Fruit fly (Drosophila melanogaster) whole organism, embryonic: ENCODE data around the gene CG4020.

Experiments used
- Awh ChIP-seq: fragments of 200-800 bp; sonication (Bioruptor generic); IDR thresholded peaks from 2 replicates; pipeline ENCODE4, ENCODE4 v1.3.6; 2022; ENCODE audit warnings: missing biosample characterization, missing genetic modification characterization
- BEAF-32 ChIP-seq: fragments of 200-800 bp; sonication (Bioruptor generic); optimal IDR thresholded peaks from 3 replicates; lab custom pipeline; 2017; ENCODE audit warnings: missing biosample characterization, missing genetic modification characterization, mild to moderate bottlenecking, moderate library complexity, missing genetic modification reagents
- Bteb2 ChIP-seq: fragments of 200-800 bp; sonication (Bioruptor generic); optimal IDR thresholded peaks from 2 replicates; lab custom pipeline; 2016; ENCODE audit warnings: missing biosample characterization, missing genetic modification characterization
- CG10654 ChIP-seq: fragments of 200-800 bp; sonication (Bioruptor generic); optimal IDR thresholded peaks from 2 replicates; lab custom pipeline; 2016; ENCODE audit warnings: missing biosample characterization, missing genetic modification characterization
- CG11247 ChIP-seq: fragments of 200-800 bp; sonication (Bioruptor generic); IDR thresholded peaks from 2 replicates; pipeline ENCODE4 v1.3.6; 2022; ENCODE audit warnings: missing biosample characterization, missing genetic modification characterization
- CG12391 ChIP-seq: fragments of 200-800 bp; sonication (Bioruptor generic); optimal IDR thresholded peaks from 3 replicates; lab custom pipeline; 2018; ENCODE audit warnings: missing biosample characterization, mild to moderate bottlenecking, missing genetic modification characterization, moderate library complexity
- CG13123 ChIP-seq: fragments of 200-800 bp; sonication (Bioruptor generic); optimal IDR thresholded peaks from 2 replicates; lab custom pipeline; 2016; ENCODE audit warnings: missing biosample characterization, missing genetic modification characterization
- CG13287 ChIP-seq: fragments of 200-800 bp; sonication (Bioruptor generic); IDR thresholded peaks from 2 replicates; pipeline ENCODE4 v1.3.6; 2022; ENCODE audit warnings: missing biosample characterization, missing genetic modification characterization; ENCODE audit not compliant: partially characterized antibody
- CG13894 ChIP-seq: fragments of 200-800 bp; sonication (Bioruptor generic); optimal IDR thresholded peaks from 3 replicates; lab custom pipeline; 2018; ENCODE audit warnings: missing biosample characterization, mild to moderate bottlenecking, missing genetic modification characterization, moderate library complexity
- CG14014 ChIP-seq: fragments of 200-800 bp; sonication (Bioruptor generic); IDR thresholded peaks from 2 replicates; pipeline ENCODE4 v1.3.6; 2022; ENCODE audit warnings: missing biosample characterization, missing genetic modification characterization
- CG17568 ChIP-seq: fragments of 200-800 bp; sonication (Bioruptor generic); optimal IDR thresholded peaks from 2 replicates; lab custom pipeline; 2018; ENCODE audit warnings: missing biosample characterization, mild to moderate bottlenecking, missing genetic modification characterization, moderate library complexity
- CG17912 ChIP-seq: fragments of 200-800 bp; sonication (Bioruptor generic); optimal IDR thresholded peaks from 2 replicates; lab custom pipeline; 2018; ENCODE audit warnings: missing biosample characterization, mild to moderate bottlenecking, missing genetic modification characterization
- CG18619 ChIP-seq: fragments of 200-800 bp; sonication (Bioruptor generic); optimal IDR thresholded peaks from 3 replicates; lab custom pipeline; 2017; ENCODE audit warnings: missing biosample characterization, mild to moderate bottlenecking, missing genetic modification characterization
- CG2116 ChIP-seq: fragments of 200-800 bp; sonication (Bioruptor generic); optimal IDR thresholded peaks from 3 replicates; lab custom pipeline; 2018; ENCODE audit warnings: missing biosample characterization, mild to moderate bottlenecking, missing genetic modification characterization
- CG42726 ChIP-seq: fragments of 200-800 bp; sonication (Bioruptor generic); IDR thresholded peaks from 2 replicates; pipeline ENCODE4 v1.3.6; 2022; ENCODE audit warnings: missing biosample characterization, missing genetic modification characterization; ENCODE audit not compliant: partially characterized antibody
- CG4282 ChIP-seq: fragments of 200-800 bp; sonication (Bioruptor generic); optimal IDR thresholded peaks from 2 replicates; lab custom pipeline; 2016; ENCODE audit warnings: missing biosample characterization, missing genetic modification characterization
- CG4360 ChIP-seq: fragments of 200-800 bp; sonication (Bioruptor generic); IDR thresholded peaks from 2 replicates; pipeline ENCODE4 v1.3.6; 2022; ENCODE audit warnings: missing biosample characterization, missing genetic modification characterization
- CG4424 ChIP-seq: fragments of 200-800 bp; sonication (Bioruptor generic); optimal IDR thresholded peaks from 3 replicates; lab custom pipeline; 2016; ENCODE audit warnings: missing biosample characterization, missing genetic modification characterization
- CG6654 ChIP-seq: fragments of 200-800 bp; sonication (Bioruptor generic); optimal IDR thresholded peaks from 2 replicates; lab custom pipeline; 2017; ENCODE audit warnings: missing biosample characterization, mild to moderate bottlenecking, missing genetic modification characterization
- CG7963 ChIP-seq: fragments of 200-800 bp; sonication (Bioruptor generic); IDR thresholded peaks from 3 replicates; pipeline ENCODE4 v1.3.6; 2022; ENCODE audit warnings: missing biosample characterization, missing genetic modification characterization; ENCODE audit not compliant: partially characterized antibody
- CG9797 ChIP-seq: fragments of 200-800 bp; sonication (Bioruptor generic); optimal IDR thresholded peaks from 3 replicates; lab custom pipeline; 2018; ENCODE audit warnings: missing biosample characterization, mild to moderate bottlenecking, missing genetic modification characterization
- CG9817 ChIP-seq: fragments of 200-800 bp; sonication (Bioruptor generic); optimal IDR thresholded peaks from 2 replicates; lab custom pipeline; 2018; ENCODE audit warnings: missing biosample characterization, mild to moderate bottlenecking, missing genetic modification characterization, moderate library complexity
- D19A ChIP-seq: fragments of 200-800 bp; optimal IDR thresholded peaks from 3 replicates; lab custom pipeline; 2019; ENCODE audit warnings: missing biosample characterization, mild to moderate bottlenecking, missing genetic modification characterization, moderate library complexity
- Dip3 ChIP-seq: fragments of 200-800 bp; sonication (Bioruptor generic); optimal IDR thresholded peaks from 3 replicates; lab custom pipeline; 2016; ENCODE audit warnings: missing biosample characterization, missing genetic modification characterization
- Doc2 ChIP-seq: fragments of 200-800 bp; sonication (Bioruptor generic); IDR thresholded peaks from 2 replicates; pipeline ENCODE4 v1.3.6; 2022; ENCODE audit warnings: missing biosample characterization, missing genetic modification characterization
- Dp ChIP-seq: fragments of 200-800 bp; sonication (Bioruptor generic); optimal IDR thresholded peaks from 2 replicates; lab custom pipeline; 2018; ENCODE audit warnings: missing biosample characterization, mild to moderate bottlenecking, missing genetic modification characterization, moderate library complexity
- E2f1 ChIP-seq: fragments of 200-800 bp; sonication (Bioruptor generic); IDR thresholded peaks from 2 replicates; pipeline ENCODE4 v1.3.6; 2022; ENCODE audit warnings: missing biosample characterization, missing genetic modification characterization
- Eip74EF ChIP-seq, 2 experiments: fragments of 200-800 bp in 1 of 2; fragments of >200 bp in 1 of 2; sonication (Bioruptor generic) in 1 of 2; optimal IDR thresholded peaks; 2 replicates each; lab custom pipeline; 2017 to 2019; ENCODE audit warnings: missing biosample characterization in 2 of 2, missing genetic modification characterization in 2 of 2, mild to moderate bottlenecking in 1 of 2, moderate library complexity in 1 of 2
- H2.0 ChIP-seq: fragments of 200-800 bp; sonication (Bioruptor generic); IDR thresholded peaks from 2 replicates; pipeline ENCODE4 v1.3.6; 2022; ENCODE audit warnings: missing biosample characterization, missing genetic modification characterization
- Hr51 ChIP-seq, 2 experiments: fragments of 200-800 bp; sonication (Bioruptor generic); optimal IDR thresholded peaks; 2 replicates in 1 of 2; 3 replicates in 1 of 2; lab custom pipeline; 2016 to 2018; ENCODE audit warnings: missing biosample characterization in 2 of 2, missing genetic modification characterization in 2 of 2, mild to moderate bottlenecking in 1 of 2, moderate library complexity in 1 of 2
- Mes4 ChIP-seq: fragments of 200-800 bp; sonication (Bioruptor generic); optimal IDR thresholded peaks from 2 replicates; lab custom pipeline; 2016; ENCODE audit warnings: missing biosample characterization, missing genetic modification characterization
- Sin3A ChIP-seq: fragments of >200 bp; optimal IDR thresholded peaks from 2 replicates; lab custom pipeline; 2018
- Taf1 ChIP-seq: fragments of 200-800 bp; sonication (Bioruptor generic); IDR thresholded peaks from 2 replicates; pipeline ENCODE4 v1.3.6; 2022; ENCODE audit warnings: missing biosample characterization, missing genetic modification characterization
- bowl ChIP-seq: fragments of 200-800 bp; sonication (Bioruptor generic); IDR thresholded peaks from 2 replicates; pipeline ENCODE4 v1.3.6; 2022; ENCODE audit warnings: missing biosample characterization, missing genetic modification characterization
- caup ChIP-seq: fragments of 200-800 bp; sonication (Bioruptor generic); optimal IDR thresholded peaks from 3 replicates; lab custom pipeline; 2017; ENCODE audit warnings: missing biosample characterization, mild to moderate bottlenecking, missing genetic modification characterization, moderate library complexity; ENCODE audit not compliant: severe bottlenecking
- ems ChIP-seq: fragments of 200-800 bp; sonication (Bioruptor generic); optimal IDR thresholded peaks from 3 replicates; lab custom pipeline; 2016; ENCODE audit warnings: missing biosample characterization, missing genetic modification characterization
- fu2 ChIP-seq: fragments of 200-800 bp; sonication (Bioruptor generic); optimal IDR thresholded peaks from 2 replicates; lab custom pipeline; 2016; ENCODE audit warnings: missing biosample characterization, missing genetic modification characterization
- grn ChIP-seq: fragments of 200-800 bp; sonication (Bioruptor generic); optimal IDR thresholded peaks from 3 replicates; lab custom pipeline; 2017; ENCODE audit warnings: missing biosample characterization, missing genetic modification characterization
- gro ChIP-seq: fragments of 200-800 bp; sonication (Bioruptor generic); optimal IDR thresholded peaks from 2 replicates; lab custom pipeline; 2016; ENCODE audit warnings: missing biosample characterization, missing genetic modification characterization
- klu ChIP-seq: fragments of 200-800 bp; sonication (Bioruptor generic); IDR thresholded peaks from 2 replicates; pipeline ENCODE4 v1.3.6; 2022; ENCODE audit warnings: missing biosample characterization, missing genetic modification characterization
- lbe ChIP-seq: fragments of 200-800 bp; sonication (Bioruptor generic); optimal IDR thresholded peaks from 2 replicates; lab custom pipeline; 2016; ENCODE audit warnings: missing biosample characterization, mild to moderate bottlenecking, missing genetic modification characterization
- lilli ChIP-seq: fragments of 200-800 bp; sonication (Bioruptor generic); optimal IDR thresholded peaks from 3 replicates; lab custom pipeline; 2016; ENCODE audit warnings: missing biosample characterization, missing genetic modification characterization
- luna ChIP-seq: fragments of 200-800 bp; sonication (Bioruptor generic); optimal IDR thresholded peaks from 2 replicates; lab custom pipeline; 2016; ENCODE audit warnings: missing biosample characterization, missing genetic modification characterization
- nerfin-1 ChIP-seq: fragments of 200-800 bp; sonication (Bioruptor generic); optimal IDR thresholded peaks from 3 replicates; lab custom pipeline; 2019; ENCODE audit warnings: missing biosample characterization, mild to moderate bottlenecking, missing genetic modification characterization, moderate library complexity
- pum ChIP-seq: fragments of 200-800 bp; sonication (Bioruptor generic); optimal IDR thresholded peaks from 2 replicates; lab custom pipeline; 2016; ENCODE audit warnings: missing biosample characterization, missing genetic modification characterization
- pzg ChIP-seq: fragments of 200-800 bp; sonication (Bioruptor generic); optimal IDR thresholded peaks from 3 replicates; lab custom pipeline; 2018; ENCODE audit warnings: missing biosample characterization, mild to moderate bottlenecking, missing genetic modification characterization, moderate library complexity
- salm ChIP-seq: fragments of 200-800 bp; sonication (Bioruptor generic); optimal IDR thresholded peaks from 2 replicates; lab custom pipeline; 2018; ENCODE audit warnings: missing biosample characterization, mild to moderate bottlenecking, missing genetic modification characterization
- sens ChIP-seq: fragments of 200-800 bp; sonication (Bioruptor generic); peaks from one replicate; lab custom pipeline; 2016; ENCODE audit warnings: missing biosample characterization, missing genetic modification characterization
- sob ChIP-seq: fragments of 200-800 bp; sonication (Bioruptor generic); IDR thresholded peaks from 2 replicates; pipeline ENCODE4 v1.3.6; 2022; ENCODE audit warnings: missing biosample characterization, missing genetic modification characterization
- tna ChIP-seq: fragments of 200-800 bp; sonication (Bioruptor generic); IDR thresholded peaks from 2 replicates; pipeline ENCODE4 v1.3.6; 2022; ENCODE audit warnings: missing biosample characterization, missing genetic modification characterization; ENCODE audit not compliant: partially characterized antibody
- tup ChIP-seq: fragments of 200-800 bp; sonication (Bioruptor generic); optimal IDR thresholded peaks from 2 replicates; lab custom pipeline; 2016; ENCODE audit warnings: missing biosample characterization, mild to moderate bottlenecking, missing genetic modification characterization, moderate library complexity

The CG4020 gene

DNA sequence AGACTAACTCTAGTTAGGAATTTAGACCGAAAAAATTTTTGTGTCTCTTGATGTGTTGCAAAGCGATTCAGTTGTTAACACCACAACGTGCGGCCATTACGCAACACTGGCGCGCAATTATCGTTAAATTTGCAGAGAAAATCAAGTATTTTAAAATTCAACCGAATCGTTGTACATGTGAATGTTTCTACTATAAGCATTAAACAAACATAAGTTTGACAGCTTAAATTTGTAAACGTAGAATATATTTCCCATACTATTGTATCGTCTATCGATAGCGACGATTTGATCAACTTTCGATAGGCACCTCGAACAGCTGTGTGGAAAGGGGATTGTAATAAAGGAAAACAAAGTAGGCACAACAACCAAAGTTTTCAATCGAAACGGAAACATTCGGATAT, 26.0 kb upstream of the CG4020 start, which contains the start of the genes Usp30 and CG16721 (continued):
- no peak for TF ChIP-seq tup (GFP tag; lab: Kevin White, UChicago)
- peak; percentile 51 for TF ChIP-seq fu2 (GFP tag; lab: Kevin White, UChicago)
- no peak for TF ChIP-seq H2.0 (GFP tag; lab: Robert Waterston, UW)
- TF ChIP-seq pum, result peak; percentile 31
- TF ChIP-seq CG4424 (GFP tag; lab: Kevin White, UChicago), result peak; percentile 41
- TF ChIP-seq Bteb2 (GFP tag; lab: Kevin White, UChicago), result peak; percentile 38
- peak; percentile 39 for TF ChIP-seq CG13894
- TF ChIP-seq ems (GFP tag; lab: Kevin White, UChicago), result peak; percentile 72
- TF ChIP-seq grn (GFP tag; lab: Kevin White, UChicago), result no peak
- peak; percentile 22 for TF ChIP-seq CG9797 (GFP tag; lab: Kevin White, UChicago)
- TF ChIP-seq pzg (GFP tag; lab: Kevin White, UChicago), result peak; percentile 80
- peak; percentile 45 for TF ChIP-seq CG13123 (GFP tag; lab: Kevin White, UChicago)
- TF ChIP-seq Mes4 (GFP tag; lab: Kevin White, UChicago), result no peak
- peak; percentile 39 for TF ChIP-seq CG12391 (tag; lab: Kevin White, UChicago)
- peak; percentile 25 for TF ChIP-seq gro (GFP tag; lab: Kevin White, UChicago)
- TF ChIP-seq CG13287 (GFP tag; lab: Robert Waterston, UW), result peak; percentile 89
- TF ChIP-seq Dip3 (GFP tag; lab: Kevin White, UChicago), result peak; percentile 58
- no peak for TF ChIP-seq klu
- no peak for TF ChIP-seq CG17912 (GFP tag; lab: Kevin White, UChicago)
- peak; percentile 62 for TF ChIP-seq caup (GFP tag; lab: Kevin White, UChicago)
- TF ChIP-seq CG9817 (tag; lab: Kevin White, UChicago), result peak; percentile 9
- TF ChIP-seq bowl (GFP tag; lab: Robert Waterston, UW), result no peak
- TF ChIP-seq Eip74EF (GFP tag; optimal IDR thresholded peaks at IDR 0.05; lab: Kevin White, UChicago), result no peak
- peak; percentile 73 for TF ChIP-seq BEAF-32 (GFP tag; lab: Kevin White, UChicago)
- peak; percentile 68 for TF ChIP-seq sob (GFP tag; lab: Robert Waterston, UW)
- peak in 1 of 2 experiments; percentile 7 for TF ChIP-seq Hr51 (GFP tag; optimal IDR thresholded peaks at IDR 0.05; lab: Kevin White, UChicago)
- TF ChIP-seq CG10654 (GFP tag; lab: Kevin White, UChicago), result peak; percentile 17
- TF ChIP-seq E2f1 (GFP tag; lab: Robert Waterston, UW), result no peak
- peak; percentile 93 for TF ChIP-seq CG2116 (GFP tag; lab: Kevin White, UChicago)
- peak; percentile 60 for TF ChIP-seq Sin3A (lab: Kevin White, UChicago)
- TF ChIP-seq lbe, result peak; percentile 71
- no peak for TF ChIP-seq CG17568
- TF ChIP-seq Doc2 (GFP tag; lab: Robert Waterston, UW), result no peak
- no peak for TF ChIP-seq Taf1 (GFP tag; lab: Robert Waterston, UW)
- peak; percentile 40; the same call in 1 of the 2 replicates for TF ChIP-seq CG11247 (GFP tag; lab: Robert Waterston, UW)
- TF ChIP-seq luna (GFP tag; lab: Kevin White, UChicago), result peak; percentile 2
- TF ChIP-seq Dp (GFP tag; lab: Kevin White, UChicago), result peak; percentile 36
- TF ChIP-seq CG4282 (GFP tag; lab: Kevin White, UChicago), result peak; percentile 56
- 0 out of 2 replicates have a peak, but pooled peaks have one; percentile 8 for TF ChIP-seq CG14014 (GFP tag; lab: Robert Waterston, UW)
- peak; percentile 88 for TF ChIP-seq sens (GFP tag; lab: Kevin White, UChicago)
- peak; percentile 66; the same call in 1 of the 2 replicates for TF ChIP-seq tna (GFP tag; lab: Robert Waterston, UW)
- no peak for TF ChIP-seq CG6654 (GFP tag; lab: Kevin White, UChicago)
- TF ChIP-seq CG42726 (GFP tag; lab: Robert Waterston, UW), result peak; percentile 47; the same call in 1 of the 2 replicates
- TF ChIP-seq salm, result no peak
- no peak for TF ChIP-seq CG4360 (GFP tag; lab: Robert Waterston, UW)
- no peak for TF ChIP-seq Awh (GFP tag; lab: Robert Waterston, UW)
- TF ChIP-seq lilli, result peak; percentile 69
- no peak for TF ChIP-seq CG7963 (GFP tag; lab: Robert Waterston, UW)
- no peak for TF ChIP-seq CG18619 (GFP tag; lab: Kevin White, UChicago)
- peak; percentile 23 for TF ChIP-seq D19A (tag; lab: Kevin White, UChicago)
- TF ChIP-seq nerfin-1, result peak; percentile 1
